Fruit fly (Drosophila melanogaster): ENCODE results near the gene Drsl3.

The Drsl3 gene

DNA sequence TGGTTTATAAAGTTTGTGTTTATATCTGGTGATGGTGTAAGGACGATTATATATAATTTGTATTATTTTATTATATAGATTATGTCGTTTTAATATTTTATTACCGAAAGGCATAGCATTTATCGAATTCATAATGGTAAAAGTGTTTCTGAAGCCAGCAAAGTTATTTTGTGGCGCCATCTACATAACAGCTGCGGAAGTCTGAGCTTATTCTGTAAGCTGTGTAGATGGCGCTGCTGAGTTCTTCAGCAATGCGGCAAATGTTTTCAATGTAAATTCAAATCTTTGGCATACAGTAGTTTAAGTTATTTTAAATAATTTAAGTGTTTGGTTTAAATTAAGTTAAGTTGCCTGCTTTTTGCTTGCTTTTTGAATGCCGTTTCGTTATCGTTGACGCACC lies 26.4 kb upstream of the Drsl3 start (continued):
- TF ChIP-seq ase (GFP tag; IDR thresholded peaks at IDR 0.05) (peak; percentile 57; the same call in 1 of the 3 replicates), CG3281 (GFP tag; optimal IDR thresholded peaks at IDR 0.05) (no peak), Lim3 (GFP tag; IDR thresholded peaks at IDR 0.05) (no peak), CG2875 (GFP tag; optimal IDR thresholded peaks at IDR 0.05) (no peak), CG18619 (GFP tag; optimal IDR thresholded peaks at IDR 0.05) (no peak), kni (GFP tag; optimal IDR thresholded peaks at IDR 0.05) (no peak), D19A (tag; optimal IDR thresholded peaks at IDR 0.05) (no peak), sima (GFP tag; optimal IDR thresholded peaks at IDR 0.05) (no peak), cg (GFP tag; optimal IDR thresholded peaks at IDR 0.05) (no peak), Dek (tag; optimal IDR thresholded peaks at IDR 0.05) (no peak), CG17361 (GFP tag; IDR thresholded peaks at IDR 0.05) (peak; percentile 40; the same call in 1 of the 3 replicates), jigr1 (GFP tag; IDR thresholded peaks at IDR 0.05) (no peak), CG9437 (GFP tag; optimal IDR thresholded peaks at IDR 0.05) (no peak), ara (GFP tag; IDR thresholded peaks at IDR 0.05) (no peak), dmrt99B (tag; optimal IDR thresholded peaks at IDR 0.05) (no peak), al (GFP tag; IDR thresholded peaks at IDR 0.05) (no peak), Hr51 (GFP tag; optimal IDR thresholded peaks at IDR 0.05) (no peak), trh (GFP tag; optimal IDR thresholded peaks at IDR 0.05) (no peak), gsb-n (tag; optimal IDR thresholded peaks at IDR 0.05) (no peak), prd (optimal IDR thresholded peaks at IDR 0.05) (no peak), prd (GFP tag; IDR thresholded peaks at IDR 0.05) (peak; percentile 53; the same call in 2 of the 3 replicates), CG11085 (GFP tag; IDR thresholded peaks at IDR 0.05) (0 out of 2 replicates have a peak, but pooled peaks have one; percentile 44), tll (GFP tag; optimal IDR thresholded peaks at IDR 0.05) (no peak), HLH3B (GFP tag; IDR thresholded peaks at IDR 0.05) (no peak), Nf-YA (GFP tag; IDR thresholded peaks at IDR 0.05) (no peak), ttk (GFP tag; IDR thresholded peaks at IDR 0.05) (peak; percentile 44), CG9609 (GFP tag; optimal IDR thresholded peaks at IDR 0.05) (no peak), ERR (GFP tag; optimal IDR thresholded peaks at IDR 0.05) (no peak), pita (GFP tag; optimal IDR thresholded peaks at IDR 0.05) (no peak), CG1832 (GFP tag; optimal IDR thresholded peaks at IDR 0.05) (no peak), CG10462 (GFP tag; optimal IDR thresholded peaks at IDR 0.05) (no peak), Hr39 (optimal IDR thresholded peaks at IDR 0.05) (no peak), BEAF-32 (GFP tag; optimal IDR thresholded peaks at IDR 0.05) (no peak), ind (GFP tag; optimal IDR thresholded peaks at IDR 0.05) (peak; percentile 29), fd64A (GFP tag; optimal IDR thresholded peaks at IDR 0.05) (no peak), dmrt11E (tag; optimal IDR thresholded peaks at IDR 0.05) (no peak), CG13123 (GFP tag; optimal IDR thresholded peaks at IDR 0.05) (no peak), Dbx (GFP tag; IDR thresholded peaks at IDR 0.05) (peak; percentile 50; the same call in 1 of the 3 replicates), CG10147 (GFP tag; optimal IDR thresholded peaks at IDR 0.05) (no peak), sna (GFP tag; IDR thresholded peaks at IDR 0.05; ENCODE audit: partially characterized antibody) (no peak), da (GFP tag; optimal IDR thresholded peaks at IDR 0.05) (no peak), NFAT (GFP tag; IDR thresholded peaks at IDR 0.05) (peak; percentile 84), bowl (GFP tag; IDR thresholded peaks at IDR 0.05) (no peak), CG7745 (tag; optimal IDR thresholded peaks at IDR 0.05) (no peak), grn (GFP tag; optimal IDR thresholded peaks at IDR 0.05) (no peak), maf-S (GFP tag; optimal IDR thresholded peaks at IDR 0.05) (no peak), CG17186 (GFP tag; optimal IDR thresholded peaks at IDR 0.05) (no peak), danr (GFP tag; IDR thresholded peaks at IDR 0.05) (no peak), Poxn (GFP tag; IDR thresholded peaks at IDR 0.05) (no peak), Adf1 (GFP tag; IDR thresholded peaks at IDR 0.05) (no peak), CG4404 (GFP tag; IDR thresholded peaks at IDR 0.05) (no peak), Dp (GFP tag; optimal IDR thresholded peaks at IDR 0.05) (peak; percentile 26)
